Fruit fly (Drosophila melanogaster) Kc167 (cell line): Measurements from ENCODE around the gene Sptr.

ENCODE experiments used
- Myc ChIP-seq: fragments of >200 bp; optimal IDR thresholded peaks from 2 replicates; lab custom pipeline; 2017; ENCODE audit warnings: missing external identifiers
- Sin3A ChIP-seq: fragments of >200 bp; optimal IDR thresholded peaks from 2 replicates; lab custom pipeline; 2018; ENCODE audit warnings: missing external identifiers
- h ChIP-seq: fragments of >200 bp; optimal IDR thresholded peaks from 3 replicates; lab custom pipeline; 2018; ENCODE audit warnings: missing external identifiers
- insv ChIP-seq: fragments of >200 bp; optimal IDR thresholded peaks from 3 replicates; lab custom pipeline; 2018; ENCODE audit warnings: missing external identifiers
- psq ChIP-seq: fragments of >200 bp; optimal IDR thresholded peaks from 2 replicates; lab custom pipeline; 2017; ENCODE audit warnings: missing external identifiers
- ttk ChIP-seq: sonication (Bioruptor generic); optimal IDR thresholded peaks from 2 replicates; lab custom pipeline; 2017; ENCODE audit warnings: missing external identifiers

Gene Sptr

dm6 chrX:8490976-8491345 lies 26.7 kb upstream of the Sptr start:
- TF ChIP-seq Sin3A (lab: Kevin White, UChicago) (no peak), psq (lab: Kevin White, UChicago) (no peak), Myc (lab: Kevin White, UChicago) (no peak), ttk (lab: Kevin White, UChicago) (no peak), insv (no peak), h (lab: Kevin White, UChicago) (no peak)

DNA sequence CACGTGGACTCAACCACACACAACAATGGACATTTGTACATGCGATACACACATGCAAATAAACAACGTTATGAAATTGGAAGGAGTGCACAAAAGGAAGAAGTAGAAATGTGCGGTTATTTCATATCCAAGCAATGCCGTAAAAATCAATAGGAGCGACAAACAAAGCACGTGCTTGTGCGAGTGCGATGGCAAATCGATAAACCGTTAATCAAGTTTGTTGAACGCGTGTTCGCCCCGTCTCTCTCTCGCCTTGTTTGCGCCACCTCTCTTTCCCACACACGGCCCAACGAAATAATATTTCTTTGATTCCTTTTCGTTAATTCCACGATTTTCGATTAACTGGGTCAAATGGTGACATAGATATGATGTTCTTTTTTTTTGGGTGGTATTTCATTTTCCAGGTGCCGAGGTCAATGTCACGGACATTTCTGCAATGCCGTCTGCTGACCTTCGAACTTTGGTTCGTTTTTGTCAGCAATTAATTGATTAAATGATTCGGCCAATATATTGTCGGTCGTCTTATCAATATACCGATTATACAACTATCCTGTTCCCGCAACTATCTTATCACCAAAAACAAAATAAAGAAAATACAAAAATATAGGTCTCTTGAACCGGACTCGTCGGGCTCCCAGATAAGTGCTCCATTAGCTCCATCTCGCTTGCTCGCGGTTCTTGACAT lies 26.2 kb upstream of the Sptr start:
- TF ChIP-seq insv, result no peak
- TF ChIP-seq Sin3A (lab: Kevin White, UChicago), result no peak
- no peak for TF ChIP-seq ttk (lab: Kevin White, UChicago)
- TF ChIP-seq psq (lab: Kevin White, UChicago), result no peak
- TF ChIP-seq Myc (lab: Kevin White, UChicago), result no peak
- TF ChIP-seq h (lab: Kevin White, UChicago), result no peak

DNA sequence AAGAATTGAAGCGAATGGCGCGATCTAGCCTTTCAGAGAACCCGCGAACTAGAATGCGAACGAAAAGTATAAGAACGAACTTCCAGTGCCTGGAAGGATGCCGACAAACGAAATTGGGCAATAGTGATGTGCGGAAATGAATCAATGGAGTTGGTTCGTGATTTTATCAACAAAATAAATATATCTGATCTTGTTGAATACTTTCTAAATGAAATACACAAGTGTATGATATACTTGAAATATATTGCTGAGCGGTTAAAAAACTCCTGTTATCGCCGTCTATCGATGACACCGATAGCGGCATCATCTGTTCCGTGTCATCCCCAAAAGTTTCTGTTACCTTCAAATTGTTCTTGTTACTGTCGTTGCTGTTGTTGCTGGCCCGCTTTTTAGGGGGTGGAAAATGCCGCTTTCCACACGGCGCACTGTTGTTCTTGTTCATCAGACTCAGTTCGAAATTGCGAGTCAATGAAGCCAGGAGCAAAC lies 25.3 kb upstream of the Sptr start, which contains the start of gene otu:
TSS of gene otu (minus strand) at position 51 of the 486 bp plus-strand sequence.
- no peak for TF ChIP-seq h (lab: Kevin White, UChicago)
- TF ChIP-seq ttk (lab: Kevin White, UChicago), result no peak
- TF ChIP-seq psq (lab: Kevin White, UChicago), result no peak
- no peak for TF ChIP-seq Myc (lab: Kevin White, UChicago)
- no peak for TF ChIP-seq Sin3A (lab: Kevin White, UChicago)
- TF ChIP-seq insv, result no peak

- no peak for TF ChIP-seq insv
- no peak for TF ChIP-seq Sin3A (lab: Kevin White, UChicago)
- TF ChIP-seq ttk (lab: Kevin White, UChicago), result no peak
- no peak for TF ChIP-seq psq (lab: Kevin White, UChicago)
- no peak for TF ChIP-seq h (lab: Kevin White, UChicago)
- no peak for TF ChIP-seq Myc (lab: Kevin White, UChicago)
Observed at dm6 chrX:8489048-8489447, 24.8 kb upstream of the Sptr start, which contains the start of gene CG33181. Gene CG33181, plus strand, starts transcription at chrX:8489348.

DNA sequence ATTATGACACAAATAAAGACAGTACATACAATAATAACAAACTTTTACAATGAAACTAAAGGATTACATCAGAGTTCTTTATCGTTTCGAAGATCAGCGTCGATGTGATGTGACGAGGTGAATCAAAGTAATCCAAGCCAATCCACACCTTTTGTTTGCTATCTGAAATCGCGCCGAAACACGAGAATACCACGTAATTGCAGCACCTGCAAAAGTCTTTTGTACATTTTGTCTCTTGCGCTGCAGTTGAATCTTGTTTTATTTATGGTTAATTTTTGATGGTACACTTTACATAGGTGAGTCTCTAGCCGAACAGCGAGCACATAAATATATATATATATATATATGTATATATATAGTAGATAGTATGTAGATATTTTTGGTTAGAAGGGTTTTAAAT lies 20.5 kb upstream of the Sptr start:
- TF ChIP-seq insv, result no peak
- TF ChIP-seq Myc (lab: Kevin White, UChicago), result no peak
- no peak for TF ChIP-seq ttk (lab: Kevin White, UChicago)
- TF ChIP-seq psq (lab: Kevin White, UChicago), result no peak
- no peak for TF ChIP-seq h (lab: Kevin White, UChicago)
- no peak for TF ChIP-seq Sin3A (lab: Kevin White, UChicago)

dm6 chrX:8483671-8484070 lies 19.4 kb upstream of the Sptr start, which contains the start of gene CG33223:
Gene CG33223, minus strand, starts transcription at chrX:8483885.
- TF ChIP-seq insv (no peak), Sin3A (lab: Kevin White, UChicago) (no peak), Myc (lab: Kevin White, UChicago) (no peak), ttk (lab: Kevin White, UChicago) (no peak), h (lab: Kevin White, UChicago) (no peak), psq (lab: Kevin White, UChicago) (no peak)

DNA sequence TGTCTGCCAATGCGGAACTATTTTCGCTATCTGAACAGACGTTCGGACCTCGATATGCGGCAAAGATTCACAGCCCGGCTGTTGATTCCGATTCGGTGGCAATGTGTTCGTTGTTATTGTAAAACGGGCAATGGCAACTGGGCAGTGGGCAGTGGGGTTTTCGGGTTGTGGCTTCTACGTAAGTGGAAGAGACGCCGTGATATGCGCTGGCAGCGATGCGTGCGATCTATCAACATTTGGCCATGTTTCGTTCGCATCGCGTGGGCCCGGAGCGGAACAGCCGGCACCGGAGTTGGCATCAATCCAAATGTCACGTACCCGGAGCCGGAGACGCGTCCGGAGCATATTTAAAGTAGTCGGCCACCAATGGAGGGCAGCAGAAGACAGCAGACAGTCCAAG lies 17.2 kb upstream of the Sptr start, which contains the start of gene Cp38:
TSS of gene Cp38 (plus strand) at position 376 of the 400 bp plus-strand sequence.
- TF ChIP-seq Myc (lab: Kevin White, UChicago), result no peak
- TF ChIP-seq h (lab: Kevin White, UChicago), result no peak
- TF ChIP-seq Sin3A (lab: Kevin White, UChicago), result no peak
- no peak for TF ChIP-seq insv
- TF ChIP-seq psq (lab: Kevin White, UChicago), result no peak
- no peak for TF ChIP-seq ttk (lab: Kevin White, UChicago)

- no peak for TF ChIP-seq Sin3A (lab: Kevin White, UChicago)
- no peak for TF ChIP-seq insv
- TF ChIP-seq Myc (lab: Kevin White, UChicago), result no peak
- no peak for TF ChIP-seq psq (lab: Kevin White, UChicago)
- TF ChIP-seq h (lab: Kevin White, UChicago), result no peak
- no peak for TF ChIP-seq ttk (lab: Kevin White, UChicago)
Observed at dm6 chrX:8479031-8479568, 14.9 kb upstream of the Sptr start, which contains the start of gene Cp36. Gene Cp36, plus strand, starts transcription at chrX:8479319.

DNA sequence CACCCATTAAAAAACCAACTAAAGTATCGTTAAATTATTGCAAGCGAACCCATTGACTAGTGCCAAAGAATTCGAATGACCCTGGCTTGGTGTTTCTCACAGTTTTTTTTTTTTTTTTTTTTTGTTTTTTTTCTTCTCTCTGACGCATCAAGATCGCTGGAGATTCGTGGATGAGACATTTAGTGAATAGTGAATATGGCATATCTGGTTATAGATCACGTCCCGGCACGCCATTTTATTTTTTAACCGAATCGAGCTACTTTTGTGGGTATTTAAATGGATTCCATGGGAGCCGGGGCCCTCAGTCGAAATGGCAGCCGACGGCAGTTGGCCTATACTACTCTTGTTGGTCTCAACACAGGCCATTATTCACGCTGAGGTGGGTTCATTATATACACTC lies 12.6 kb upstream of the Sptr start, which contains the start of gene Cp7Fc:
TSS of gene Cp7Fc (plus strand) at position 301 of the 400 bp plus-strand sequence.
- TF ChIP-seq ttk (lab: Kevin White, UChicago), result no peak
- TF ChIP-seq Myc (lab: Kevin White, UChicago), result no peak
- TF ChIP-seq h (lab: Kevin White, UChicago), result no peak
- TF ChIP-seq insv, result no peak
- TF ChIP-seq psq (lab: Kevin White, UChicago), result no peak
- TF ChIP-seq Sin3A (lab: Kevin White, UChicago), result no peak

DNA sequence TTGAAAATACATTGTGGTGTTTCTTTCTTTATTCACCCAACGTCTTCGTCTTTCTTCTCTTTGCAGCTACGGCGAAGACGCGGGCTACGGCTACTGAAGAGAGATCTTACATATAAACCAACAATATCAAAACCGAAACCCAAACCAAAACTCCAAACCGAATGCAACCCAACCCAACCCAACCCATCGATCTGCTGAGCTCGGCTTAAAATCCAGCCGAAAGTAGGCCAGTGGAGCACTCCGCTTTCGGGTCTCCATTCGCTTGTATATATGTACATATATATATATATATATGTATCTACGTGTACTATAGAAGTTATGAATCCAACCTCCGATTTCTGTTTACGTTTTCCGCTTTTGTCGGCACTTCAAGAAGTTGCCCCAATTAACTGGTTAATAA lies 11.4 kb upstream of the Sptr start:
- no peak for TF ChIP-seq Myc (lab: Kevin White, UChicago)
- TF ChIP-seq h (lab: Kevin White, UChicago), result no peak

DNA sequence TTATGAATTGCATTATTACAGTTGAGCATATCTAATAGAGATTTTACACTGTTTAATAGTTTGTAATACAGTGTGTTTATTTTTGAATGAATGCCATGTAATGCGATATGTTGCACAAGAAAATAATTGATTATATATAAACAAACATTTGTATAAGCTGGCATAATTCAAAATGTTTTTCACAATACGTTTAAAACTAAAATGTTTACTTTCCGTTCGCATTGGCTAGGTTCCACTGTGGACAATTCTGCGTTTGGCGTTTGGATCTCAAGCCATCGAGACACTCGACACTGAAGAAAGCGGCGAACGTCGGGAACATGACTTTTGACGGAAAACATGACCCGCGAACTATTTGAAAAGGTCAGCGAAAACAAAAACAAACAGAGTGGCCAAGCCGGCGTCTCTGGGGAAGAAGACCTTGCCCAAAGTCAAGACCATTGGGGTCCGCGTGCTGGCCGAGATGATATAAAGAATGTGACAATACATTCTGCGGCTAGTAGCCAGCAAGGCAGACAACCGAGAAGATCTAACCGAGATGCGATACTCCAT lies 9.2 kb upstream of the Sptr start, which contains the start of gene Cp7Fb:
TSS of gene Cp7Fb (plus strand) at position 499 of the 549 bp plus-strand sequence.
- TF ChIP-seq psq (lab: Kevin White, UChicago), result no peak
